In genomic region chrII:319459-319858, ce11 we compare ENCODE assay signal across 1 worm cellular context.
A peak's percentile ranks its signal among the peaks of the same experiment; 100 is the strongest.
TF ChIP-seq lines count a peak whose summit lies in the region.

far-7 (plus strand) TSS chrII:319789.

TF ChIP-seq in whole organism, L1 larva, 84 proteins besides CTCF, POLR2A, EP300 and RAD21 (continued from another document):
- TF ChIP-seq pag-3 (tag; optimal IDR thresholded peaks at IDR 0.05; lab: Kevin White, UChicago; ENCODE audit: borderline replicate concordance, insufficient read depth): no peak
- TF ChIP-seq sptf-1 (tag; optimal IDR thresholded peaks at IDR 0.05; lab: Kevin White, UChicago): no peak
- no peak for TF ChIP-seq swsn-7 (tag; optimal IDR thresholded peaks at IDR 0.05; lab: Kevin White, UChicago)
- TF ChIP-seq ztf-4 (tag; optimal IDR thresholded peaks at IDR 0.05; lab: Kevin White, UChicago): no peak
- no peak for TF ChIP-seq zag-1 (tag; optimal IDR thresholded peaks at IDR 0.05; lab: Kevin White, UChicago)
- no peak for TF ChIP-seq lin-13 (GFP tag; optimal IDR thresholded peaks at IDR 0.05; lab: Kevin White, UChicago)
- no peak for TF ChIP-seq unc-62 (GFP tag; optimal IDR thresholded peaks at IDR 0.05; lab: Kevin White, UChicago)
- peak in 1 of 2 experiments; percentile 35 for TF ChIP-seq mdl-1 (tag; optimal IDR thresholded peaks at IDR 0.05; lab: Kevin White, UChicago)
- TF ChIP-seq fkh-8 (tag; optimal IDR thresholded peaks at IDR 0.05; lab: Kevin White, UChicago): no peak
- TF ChIP-seq snu-23 (GFP tag; optimal IDR thresholded peaks at IDR 0.05; lab: Kevin White, UChicago): peak; percentile 57
- TF ChIP-seq lin-14 (GFP tag; optimal IDR thresholded peaks at IDR 0.05; lab: Kevin White, UChicago): peak; percentile 58
- TF ChIP-seq skn-1 (tag; optimal IDR thresholded peaks at IDR 0.05; lab: Kevin White, UChicago): no peak
- no peak for TF ChIP-seq ceh-82 (tag; optimal IDR thresholded peaks at IDR 0.05; lab: Kevin White, UChicago)
- TF ChIP-seq nhr-237 (tag; optimal IDR thresholded peaks at IDR 0.05; lab: Kevin White, UChicago): no peak
- peak; percentile 47 for TF ChIP-seq blmp-1 (tag; optimal IDR thresholded peaks at IDR 0.05; lab: Kevin White, UChicago)
- peak; percentile 36 for TF ChIP-seq nhr-90 (tag; optimal IDR thresholded peaks at IDR 0.05; lab: Kevin White, UChicago; ENCODE audit: poor library complexity)
- TF ChIP-seq tbx-2 (tag; optimal IDR thresholded peaks at IDR 0.05; lab: Kevin White, UChicago): peak; percentile 7
- TF ChIP-seq nhr-11 (tag; optimal IDR thresholded peaks at IDR 0.05; lab: Kevin White, UChicago): no peak
- no peak for TF ChIP-seq Y116A8C.19 (tag; optimal IDR thresholded peaks at IDR 0.05; lab: Kevin White, UChicago; ENCODE audit: borderline replicate concordance)
- no peak for TF ChIP-seq efl-3 (GFP tag; optimal IDR thresholded peaks at IDR 0.05; lab: Kevin White, UChicago)
- no peak for TF ChIP-seq unc-30 (tag; optimal IDR thresholded peaks at IDR 0.05; lab: Kevin White, UChicago)
- TF ChIP-seq pax-3 (tag; optimal IDR thresholded peaks at IDR 0.05; lab: Kevin White, UChicago): no peak
- TF ChIP-seq nhr-85 (tag; lab: Kevin White, UChicago): peak; percentile 66
- TF ChIP-seq hlh-17 (GFP tag; optimal IDR thresholded peaks at IDR 0.05; lab: Kevin White, UChicago; ENCODE audit: borderline replicate concordance): no peak
- TF ChIP-seq ces-1 (GFP tag; optimal IDR thresholded peaks at IDR 0.05; lab: Kevin White, UChicago): no peak
- TF ChIP-seq nhr-71 (tag; optimal IDR thresholded peaks at IDR 0.05; lab: Kevin White, UChicago): peak; percentile 15
- peak; percentile 53 for TF ChIP-seq ama-1 (optimal IDR thresholded peaks at IDR 0.05; lab: Kevin White, UChicago)
- TF ChIP-seq ceh-90 (tag; optimal IDR thresholded peaks at IDR 0.05; lab: Kevin White, UChicago): no peak
- TF ChIP-seq nhr-19 (GFP tag; conservative IDR thresholded peaks at IDR 0.05; lab: Robert Waterston, UW): no peak
- TF ChIP-seq mab-9 (GFP tag; IDR thresholded peaks at IDR 0.05; lab: Robert Waterston, UW): no peak
- TF ChIP-seq lir-3 (tag; optimal IDR thresholded peaks at IDR 0.05; lab: Kevin White, UChicago; ENCODE audit: poor library complexity): no peak
- TF ChIP-seq lin-35 (GFP tag; optimal IDR thresholded peaks at IDR 0.05; lab: Kevin White, UChicago): peak in 1 of 2 experiments; percentile 41
- no peak for TF ChIP-seq xbp-1 (tag; optimal IDR thresholded peaks at IDR 0.05; lab: Kevin White, UChicago)
- no peak for TF ChIP-seq unc-130 (tag; optimal IDR thresholded peaks at IDR 0.05; lab: Kevin White, UChicago)
- no peak for TF ChIP-seq snpc-4 (tag; optimal IDR thresholded peaks at IDR 0.05; lab: Kevin White, UChicago)
- TF ChIP-seq egl-27 (tag; optimal IDR thresholded peaks at IDR 0.05; lab: Kevin White, UChicago): no peak
- TF ChIP-seq C04F5.9 (tag; optimal IDR thresholded peaks at IDR 0.05; lab: Kevin White, UChicago): no peak
- TF ChIP-seq zip-4 (GFP tag; optimal IDR thresholded peaks at IDR 0.05; lab: Kevin White, UChicago): no peak
- no peak for TF ChIP-seq egl-13 (tag; optimal IDR thresholded peaks at IDR 0.05; lab: Kevin White, UChicago)
- no peak for TF ChIP-seq mep-1 (tag; optimal IDR thresholded peaks at IDR 0.05; lab: Kevin White, UChicago)
- no peak for TF ChIP-seq vab-15 (tag; optimal IDR thresholded peaks at IDR 0.05; lab: Kevin White, UChicago)
- TF ChIP-seq aly-2 (tag; optimal IDR thresholded peaks at IDR 0.05; lab: Kevin White, UChicago): no peak
- no peak for TF ChIP-seq fkh-10 (GFP tag; optimal IDR thresholded peaks at IDR 0.05; lab: Kevin White, UChicago)
- TF ChIP-seq elt-2 (tag; optimal IDR thresholded peaks at IDR 0.05; lab: Kevin White, UChicago): no peak
- TF ChIP-seq mef-2 (tag; optimal IDR thresholded peaks at IDR 0.05; lab: Kevin White, UChicago): no peak
- TF ChIP-seq nhr-28 (tag; optimal IDR thresholded peaks at IDR 0.05; lab: Kevin White, UChicago): no peak
- TF ChIP-seq aha-1 (tag; optimal IDR thresholded peaks at IDR 0.05; lab: Kevin White, UChicago): no peak
